Worm (Caenorhabditis elegans): ENCODE data around the gene C02H6.1.
"Not testable (repeated sequence)": the region's sequence is repeated elsewhere in the genome, so short reads cannot be mapped to it uniquely, and the experiment has no call there.

The C02H6.1 gene

DNA sequence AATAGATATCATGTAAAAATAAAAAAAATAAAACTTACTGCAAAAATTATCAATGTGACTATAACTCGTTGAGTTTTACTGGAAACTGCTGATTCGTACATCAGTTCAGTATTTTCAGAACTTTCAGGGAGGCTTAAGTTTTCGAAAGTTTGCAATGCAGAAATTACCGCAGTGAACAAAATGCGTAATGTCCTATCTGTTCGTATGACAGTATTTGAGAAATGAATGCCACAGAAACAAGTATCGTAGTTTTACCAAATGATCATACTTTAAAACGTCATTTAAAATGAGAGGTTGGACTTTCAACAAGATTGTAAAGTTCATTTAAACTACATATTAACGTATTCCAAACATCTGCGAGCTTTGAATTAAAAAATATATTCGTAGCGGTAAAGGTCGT is 33.0 kb downstream of the C02H6.1 start, which contains the start of gene C03G6.21:
Gene C03G6.21, minus strand, starts transcription at position 101 of the 400 bp plus-strand sequence.
- TF ChIP-seq dmd-4 (tag; optimal IDR thresholded peaks at IDR 0.05), result no peak
- TF ChIP-seq gmeb-1 (tag; optimal IDR thresholded peaks at IDR 0.05), result no peak
- TF ChIP-seq ZK546.5 (tag; optimal IDR thresholded peaks at IDR 0.05), result no peak
- TF ChIP-seq sma-3 (GFP tag; optimal IDR thresholded peaks at IDR 0.05), result no peak

DNA sequence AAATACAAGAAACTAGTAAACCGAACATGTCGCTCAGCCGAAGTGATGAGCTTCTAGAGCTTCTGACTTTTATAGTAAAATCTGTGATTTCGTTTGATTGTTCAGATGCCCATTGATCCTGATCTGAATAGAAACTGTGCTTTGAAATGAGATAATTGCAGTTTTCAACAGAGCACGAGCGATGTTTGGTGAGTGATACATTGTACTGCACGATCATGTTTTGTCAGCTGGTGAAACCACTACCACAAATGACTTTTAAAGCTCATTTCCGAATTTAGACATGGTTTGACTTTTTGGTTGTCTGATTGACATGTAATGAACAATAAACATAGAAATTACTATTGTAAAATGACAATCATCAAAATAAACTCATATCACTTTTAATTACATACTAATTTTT is 34.2 kb downstream of the C02H6.1 start, which contains the start of gene tag-293:
Gene tag-293, minus strand, starts transcription at position 101 of the 400 bp plus-strand sequence.
- no peak for TF ChIP-seq snpc-4 (tag; optimal IDR thresholded peaks at IDR 0.05)
- TF ChIP-seq elt-3 (tag; optimal IDR thresholded peaks at IDR 0.05), result no peak
- TF ChIP-seq skn-1 (tag; optimal IDR thresholded peaks at IDR 0.05), result no peak
- no peak for TF ChIP-seq unc-62 (GFP tag; optimal IDR thresholded peaks at IDR 0.05)
- TF ChIP-seq ztf-11 (tag; optimal IDR thresholded peaks at IDR 0.05), result no peak
- TF ChIP-seq ceh-16 (tag; optimal IDR thresholded peaks at IDR 0.05), result no peak
- no peak for TF ChIP-seq R02D3.7 (tag; optimal IDR thresholded peaks at IDR 0.05)
- TF ChIP-seq unc-55 (GFP tag; optimal IDR thresholded peaks at IDR 0.05), result no peak
- no peak for TF ChIP-seq nhr-129 (tag; optimal IDR thresholded peaks at IDR 0.05)

DNA sequence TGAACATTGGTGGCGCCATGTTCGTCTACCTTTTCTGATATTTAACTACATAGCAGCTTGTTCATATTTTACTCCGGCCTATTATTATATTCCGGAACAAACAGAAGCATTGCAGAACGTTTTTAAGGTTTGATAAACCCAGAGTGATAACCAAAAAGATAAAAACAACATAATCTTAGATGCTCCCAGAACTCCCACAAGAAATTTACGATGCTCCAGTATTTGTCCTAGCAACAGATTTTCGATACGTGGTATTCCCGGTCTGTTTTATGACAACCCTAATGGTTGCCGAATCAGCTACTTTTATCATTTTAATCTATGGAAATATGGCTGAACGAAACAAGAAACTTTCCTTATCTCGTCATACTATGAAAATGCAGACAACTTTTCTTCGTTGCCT is 36.1 kb downstream of the C02H6.1 start:
- TF ChIP-seq ZK546.5 (tag; optimal IDR thresholded peaks at IDR 0.05) (no peak), dmd-4 (tag; optimal IDR thresholded peaks at IDR 0.05) (no peak), nhr-12 (tag; optimal IDR thresholded peaks at IDR 0.05) (no peak), mdl-1 (tag; optimal IDR thresholded peaks at IDR 0.05) (no peak), zag-1 (tag; optimal IDR thresholded peaks at IDR 0.05) (no peak), ama-1 (optimal IDR thresholded peaks at IDR 0.05) (no peak), nhr-11 (tag; optimal IDR thresholded peaks at IDR 0.05) (no peak), sma-3 (GFP tag; optimal IDR thresholded peaks at IDR 0.05) (no peak), ceh-16 (tag; optimal IDR thresholded peaks at IDR 0.05) (no peak), lin-11 (tag; optimal IDR thresholded peaks at IDR 0.05) (no peak), alr-1 (tag; optimal IDR thresholded peaks at IDR 0.05) (no peak), mbf-1 (tag; optimal IDR thresholded peaks at IDR 0.05) (no peak), mab-5 (tag; optimal IDR thresholded peaks at IDR 0.05) (no peak)

DNA sequence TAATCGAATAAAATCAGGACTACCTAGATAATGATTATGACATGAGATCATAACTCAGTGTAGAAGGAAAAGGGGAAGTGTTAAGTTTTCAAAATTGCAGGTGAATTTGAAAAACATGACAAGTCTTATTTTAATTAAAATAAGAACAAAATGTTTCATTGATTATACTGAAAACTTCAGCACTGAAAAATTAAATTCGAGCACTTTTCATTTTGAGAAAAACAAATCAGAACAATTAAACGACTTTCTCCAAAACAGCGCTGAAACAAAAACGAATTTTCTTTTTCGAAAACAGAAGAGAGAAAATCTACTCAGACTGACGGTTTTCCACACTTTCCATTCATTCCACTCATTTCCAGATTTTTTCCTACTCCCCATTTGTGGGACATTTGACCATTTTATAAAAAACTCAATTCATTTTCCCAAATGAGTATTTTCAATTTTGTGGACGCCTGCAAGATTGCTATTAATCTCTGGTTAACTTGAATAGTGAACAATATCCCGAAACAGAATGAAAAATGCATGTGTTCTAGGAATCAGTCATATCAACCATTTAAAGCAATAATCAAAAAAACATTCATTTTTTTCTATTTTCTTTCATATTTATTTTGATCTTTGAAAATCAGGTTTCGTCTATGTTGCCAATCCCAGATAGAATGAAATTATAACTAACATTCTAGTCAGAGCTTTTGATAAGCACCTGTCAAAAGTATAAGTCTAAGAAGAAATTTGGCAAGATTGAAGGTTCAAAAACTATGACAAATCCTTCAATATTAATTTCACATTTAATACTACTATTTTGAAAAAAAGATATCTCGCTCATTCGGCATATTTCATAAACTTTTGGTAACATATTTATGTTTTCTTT is 37.3 kb downstream of the C02H6.1 start, which contains the start of the genes srh-231 and srh-275:
Gene srh-231, minus strand, starts transcription at position 51 of the 868 bp plus-strand sequence.
Gene srh-275, plus strand, starts transcription at position 818 of the 868 bp plus-strand sequence.
- no peak for TF ChIP-seq nhr-23 (tag; optimal IDR thresholded peaks at IDR 0.05)
- TF ChIP-seq Y55F3AM.14 (GFP tag; optimal IDR thresholded peaks at IDR 0.05), result no peak
- TF ChIP-seq egl-27 (tag; optimal IDR thresholded peaks at IDR 0.05), result no peak
- TF ChIP-seq fos-1 (tag; optimal IDR thresholded peaks at IDR 0.05), result no peak
- no peak for TF ChIP-seq lsy-2 (tag; optimal IDR thresholded peaks at IDR 0.05)
- no peak for TF ChIP-seq alr-1 (tag; optimal IDR thresholded peaks at IDR 0.05)

DNA sequence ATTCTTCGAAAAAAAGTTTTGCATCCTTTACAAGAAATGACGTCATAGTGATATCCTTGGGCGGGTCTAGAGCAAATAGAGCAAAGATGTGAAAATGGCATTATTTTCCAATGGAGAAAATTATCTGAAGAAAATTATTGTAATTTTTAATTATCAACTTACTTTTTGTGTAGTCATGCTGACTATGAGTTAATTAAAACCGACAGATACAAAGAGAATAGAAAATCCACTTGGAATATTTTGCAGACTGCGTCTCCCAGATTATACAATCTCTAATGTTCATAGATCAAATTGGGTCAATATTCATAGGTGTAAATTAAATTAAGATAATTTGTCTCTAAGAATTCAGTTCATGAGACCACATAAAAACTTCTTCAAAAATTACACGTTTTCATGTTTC is 40.1 kb downstream of the C02H6.1 start, which contains the start of gene nhr-149:
Gene nhr-149, minus strand, starts transcription at position 101 of the 400 bp plus-strand sequence.
- TF ChIP-seq unc-55 (GFP tag; optimal IDR thresholded peaks at IDR 0.05) (no peak), elt-1 (tag; optimal IDR thresholded peaks at IDR 0.05) (no peak), nhr-12 (tag; optimal IDR thresholded peaks at IDR 0.05) (no peak), ztf-11 (tag; optimal IDR thresholded peaks at IDR 0.05) (no peak), snpc-4 (tag; optimal IDR thresholded peaks at IDR 0.05) (no peak), nhr-129 (tag; optimal IDR thresholded peaks at IDR 0.05) (no peak), nhr-6 (tag; optimal IDR thresholded peaks at IDR 0.05) (no peak), zag-1 (tag; optimal IDR thresholded peaks at IDR 0.05) (no peak), elt-3 (tag; optimal IDR thresholded peaks at IDR 0.05) (no peak), dmd-4 (tag; optimal IDR thresholded peaks at IDR 0.05) (no peak), unc-62 (GFP tag; optimal IDR thresholded peaks at IDR 0.05) (no peak), R02D3.7 (tag; optimal IDR thresholded peaks at IDR 0.05) (no peak)

DNA sequence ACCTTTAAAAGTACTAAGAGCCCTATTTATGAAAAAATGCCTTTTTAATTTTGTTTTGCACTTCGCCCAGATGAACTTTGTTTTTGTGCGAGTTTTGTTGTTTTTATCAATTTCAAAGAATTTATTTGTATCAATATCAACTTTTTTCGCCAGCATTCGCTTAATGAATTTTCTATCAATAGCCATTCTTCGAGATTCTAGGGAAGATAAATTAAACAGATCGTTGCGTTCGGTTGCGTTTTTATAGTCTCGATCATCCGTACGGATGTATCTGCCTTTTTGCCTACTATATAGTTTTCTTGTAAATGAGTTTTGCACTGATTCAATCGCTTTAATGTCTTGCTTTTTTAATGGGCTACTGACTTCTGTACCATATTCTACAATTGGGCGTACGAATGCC is 44.2 kb downstream of the C02H6.1 start, which contains the start of gene nhr-147:
Gene nhr-147, plus strand, starts transcription at position 301 of the 400 bp plus-strand sequence.
- TF ChIP-seq skn-1 (tag; optimal IDR thresholded peaks at IDR 0.05); alr-1 (tag; optimal IDR thresholded peaks at IDR 0.05); blmp-1 (tag; optimal IDR thresholded peaks at IDR 0.05; ENCODE audit: insufficient read depth): not testable (repeated sequence)

All from whole organism, L2 larva.